Fruit fly (Drosophila melanogaster) whole organism, embryonic: ENCODE data around the gene Ak3.

ENCODE experiments used
- Adf1 ChIP-seq: fragments of 200-800 bp; sonication (Bioruptor generic); IDR thresholded peaks from 2 replicates; pipeline ENCODE4 v1.3.6; 2022; ENCODE audit warnings: missing biosample characterization, missing genetic modification characterization
- Antp ChIP-seq: fragments of 200-800 bp; sonication (Bioruptor generic); optimal IDR thresholded peaks from 3 replicates; lab custom pipeline; 2016; ENCODE audit warnings: missing biosample characterization, missing genetic modification characterization
- B-H1 ChIP-seq: fragments of 200-800 bp; sonication (Bioruptor generic); IDR thresholded peaks from 3 replicates; pipeline ENCODE4 v1.3.6; 2022; ENCODE audit warnings: missing biosample characterization, missing genetic modification characterization
- CG10274 ChIP-seq: fragments of 200-800 bp; sonication (Bioruptor generic); optimal IDR thresholded peaks from 3 replicates; lab custom pipeline; 2017; ENCODE audit warnings: missing biosample characterization, mild to moderate bottlenecking, missing genetic modification characterization
- CG11247 ChIP-seq: fragments of 200-800 bp; sonication (Bioruptor generic); IDR thresholded peaks from 2 replicates; pipeline ENCODE4 v1.3.6; 2022; ENCODE audit warnings: missing biosample characterization, missing genetic modification characterization
- CG12391 ChIP-seq: fragments of 200-800 bp; sonication (Bioruptor generic); optimal IDR thresholded peaks from 3 replicates; lab custom pipeline; 2018; ENCODE audit warnings: missing biosample characterization, mild to moderate bottlenecking, missing genetic modification characterization, moderate library complexity
- CG1602 ChIP-seq: fragments of 200-800 bp; sonication (Bioruptor generic); optimal IDR thresholded peaks from 3 replicates; lab custom pipeline; 2016; ENCODE audit warnings: missing biosample characterization, missing genetic modification characterization
- CG16813 ChIP-seq: fragments of 200-800 bp; sonication (Bioruptor generic); IDR thresholded peaks from 3 replicates; pipeline ENCODE4 v1.3.6; 2022; ENCODE audit warnings: missing biosample characterization, missing genetic modification characterization; ENCODE audit not compliant: partially characterized antibody
- CG17385 ChIP-seq: fragments of 200-800 bp; sonication (Bioruptor generic); optimal IDR thresholded peaks from 3 replicates; lab custom pipeline; 2018; ENCODE audit warnings: missing biosample characterization, mild to moderate bottlenecking, missing genetic modification characterization
- CG17612 ChIP-seq: fragments of 200-800 bp; sonication (Bioruptor generic); IDR thresholded peaks from 2 replicates; pipeline ENCODE4 v1.3.6; 2022; ENCODE audit warnings: missing biosample characterization, missing genetic modification characterization
- CG3163 ChIP-seq: fragments of 200-800 bp; sonication (Bioruptor generic); optimal IDR thresholded peaks from 3 replicates; lab custom pipeline; 2016; ENCODE audit warnings: missing biosample characterization, missing genetic modification characterization
- CG34224 ChIP-seq: fragments of 200-800 bp; sonication (Bioruptor generic); IDR thresholded peaks from 3 replicates; pipeline ENCODE4 v1.3.6; 2022; ENCODE audit warnings: missing biosample characterization, missing genetic modification characterization; ENCODE audit not compliant: partially characterized antibody
- CG3995 ChIP-seq: fragments of 200-800 bp; sonication (Bioruptor generic); optimal IDR thresholded peaks from 3 replicates; lab custom pipeline; 2016; ENCODE audit warnings: missing biosample characterization, missing genetic modification characterization
- CG42726 ChIP-seq: fragments of 200-800 bp; sonication (Bioruptor generic); IDR thresholded peaks from 2 replicates; pipeline ENCODE4 v1.3.6; 2022; ENCODE audit warnings: missing biosample characterization, missing genetic modification characterization; ENCODE audit not compliant: partially characterized antibody
- CG6254 ChIP-seq: fragments of 200-800 bp; sonication (Bioruptor generic); optimal IDR thresholded peaks from 3 replicates; lab custom pipeline; 2017; ENCODE audit warnings: mild to moderate bottlenecking, missing biosample characterization, missing genetic modification reagents, missing genetic modification characterization
- CG8290 ChIP-seq, 3 experiments: fragments of 200-800 bp; sonication (Bioruptor generic); optimal IDR thresholded peaks; 2 replicates each; lab custom pipeline; 2016 to 2019; ENCODE audit warnings: missing biosample characterization in 3 of 3, missing genetic modification characterization in 3 of 3, mild to moderate bottlenecking in 2 of 3, moderate library complexity in 1 of 3
- CG9876 ChIP-seq: fragments of 200-800 bp; sonication (Bioruptor generic); optimal IDR thresholded peaks from 2 replicates; lab custom pipeline; 2016; ENCODE audit warnings: missing biosample characterization, missing genetic modification characterization
- CHES-1-like ChIP-seq: fragments of 200-800 bp; sonication (Bioruptor generic); optimal IDR thresholded peaks from 2 replicates; lab custom pipeline; 2016; ENCODE audit warnings: missing biosample characterization, missing genetic modification characterization
- Dip3 ChIP-seq: fragments of 200-800 bp; sonication (Bioruptor generic); optimal IDR thresholded peaks from 3 replicates; lab custom pipeline; 2016; ENCODE audit warnings: missing biosample characterization, missing genetic modification characterization
- Fer2 ChIP-seq: fragments of 200-800 bp; sonication (Bioruptor generic); optimal IDR thresholded peaks from 2 replicates; lab custom pipeline; 2018; ENCODE audit warnings: missing biosample characterization, mild to moderate bottlenecking, missing genetic modification characterization, moderate library complexity
- Gug ChIP-seq: fragments of 200-800 bp; sonication (Bioruptor generic); IDR thresholded peaks from 4 replicates; pipeline ENCODE4 v1.3.6; 2022; ENCODE audit warnings: missing biosample characterization, missing genetic modification characterization
- Mrtf ChIP-seq: fragments of 200-800 bp; sonication (Bioruptor generic); IDR thresholded peaks from 3 replicates; pipeline ENCODE4 v1.3.6; 2022; ENCODE audit warnings: missing biosample characterization, missing genetic modification characterization
- Myb ChIP-seq: fragments of 200-800 bp; sonication (Bioruptor generic); optimal IDR thresholded peaks from 2 replicates; lab custom pipeline; 2016; ENCODE audit warnings: missing biosample characterization, missing genetic modification characterization
- NFAT ChIP-seq: fragments of 200-800 bp; sonication (Bioruptor generic); IDR thresholded peaks from 2 replicates; pipeline ENCODE4 v1.3.6; 2022; ENCODE audit warnings: missing biosample characterization, missing genetic modification characterization
- NK7.1 ChIP-seq: fragments of 200-800 bp; sonication (Bioruptor generic); optimal IDR thresholded peaks from 3 replicates; lab custom pipeline; 2016; ENCODE audit warnings: missing biosample characterization, missing genetic modification characterization
- Opbp ChIP-seq: fragments of 200-800 bp; sonication (Bioruptor generic); IDR thresholded peaks from 3 replicates; pipeline ENCODE4 v1.3.6; 2022; ENCODE audit warnings: missing biosample characterization, missing genetic modification characterization; ENCODE audit not compliant: partially characterized antibody
- Ptx1 ChIP-seq: fragments of 200-800 bp; sonication (Bioruptor generic); IDR thresholded peaks from 2 replicates; pipeline ENCODE4 v1.3.6; 2022; ENCODE audit warnings: missing biosample characterization, missing genetic modification characterization
- Rfx ChIP-seq: fragments of 200-800 bp; sonication (Bioruptor generic); IDR thresholded peaks from 2 replicates; pipeline ENCODE4 v1.3.6; 2022; ENCODE audit warnings: missing biosample characterization, missing genetic modification characterization
- Side ChIP-seq: fragments of 200-800 bp; sonication (Bioruptor generic); optimal IDR thresholded peaks from 2 replicates; lab custom pipeline; 2016; ENCODE audit warnings: missing biosample characterization, missing genetic modification characterization
- Six4 ChIP-seq: fragments of 200-800 bp; sonication (Bioruptor generic); optimal IDR thresholded peaks from 2 replicates; lab custom pipeline; 2016; ENCODE audit warnings: missing biosample characterization, missing genetic modification characterization
- Sry-δ ChIP-seq: fragments of 200-800 bp; sonication (Bioruptor generic); optimal IDR thresholded peaks from 2 replicates; lab custom pipeline; 2016; ENCODE audit warnings: missing biosample characterization, missing genetic modification characterization
- Ssrp ChIP-seq: fragments of 200-800 bp; sonication (Bioruptor generic); optimal IDR thresholded peaks from 2 replicates; lab custom pipeline; 2018; ENCODE audit warnings: missing biosample characterization, mild to moderate bottlenecking, missing genetic modification characterization, moderate library complexity
- bigmax ChIP-seq: fragments of 200-800 bp; sonication (Bioruptor generic); optimal IDR thresholded peaks from 2 replicates; lab custom pipeline; 2018; ENCODE audit warnings: missing biosample characterization, mild to moderate bottlenecking, missing genetic modification characterization
- da ChIP-seq: fragments of 200-800 bp; sonication (Bioruptor generic); optimal IDR thresholded peaks from 2 replicates; lab custom pipeline; 2016; ENCODE audit warnings: missing biosample characterization, missing genetic modification characterization
- dimm ChIP-seq: fragments of 200-800 bp; sonication (Bioruptor generic); IDR thresholded peaks from 2 replicates; pipeline ENCODE4 v1.3.6; 2022; ENCODE audit warnings: missing biosample characterization, missing genetic modification characterization
- dmrt99B ChIP-seq: fragments of 200-800 bp; sonication (Bioruptor generic); optimal IDR thresholded peaks from 2 replicates; lab custom pipeline; 2018; ENCODE audit warnings: missing biosample characterization, mild to moderate bottlenecking, missing genetic modification characterization, moderate library complexity
- eve ChIP-seq, 2 experiments: fragments of >200 bp; optimal IDR thresholded peaks; 2 replicates each; lab custom pipeline; 2017; ENCODE audit warnings: missing biosample characterization in 2 of 2, missing genetic modification characterization in 2 of 2
- ftz-f1 ChIP-seq: fragments of 200-800 bp; sonication (Bioruptor generic); optimal IDR thresholded peaks from 2 replicates; lab custom pipeline; 2016; ENCODE audit warnings: missing biosample characterization, missing genetic modification characterization
- fu2 ChIP-seq: fragments of 200-800 bp; sonication (Bioruptor generic); optimal IDR thresholded peaks from 2 replicates; lab custom pipeline; 2016; ENCODE audit warnings: missing biosample characterization, missing genetic modification characterization
- gem ChIP-seq: fragments of 200-800 bp; sonication (Bioruptor generic); optimal IDR thresholded peaks from 2 replicates; lab custom pipeline; 2019; ENCODE audit warnings: missing biosample characterization, mild to moderate bottlenecking, missing genetic modification characterization, moderate library complexity
- lov ChIP-seq, 2 experiments: fragments of 200-800 bp in 1 of 2; fragments of >200 bp in 1 of 2; sonication (Bioruptor generic) in 1 of 2; IDR thresholded peaks in 1 of 2; optimal IDR thresholded peaks in 1 of 2; 2 replicates in 1 of 2; 3 replicates in 1 of 2; pipeline versions ENCODE4 v1.3.6 to Lab custom; 2017 to 2022; ENCODE audit warnings: missing biosample characterization in 1 of 2, missing genetic modification characterization in 1 of 2
- onecut ChIP-seq: fragments of 200-800 bp; sonication (Bioruptor generic); IDR thresholded peaks from 2 replicates; pipeline ENCODE4 v1.3.6; 2022; ENCODE audit warnings: missing biosample characterization, missing genetic modification characterization
- pfk ChIP-seq: fragments of 200-800 bp; sonication (Bioruptor generic); optimal IDR thresholded peaks from 2 replicates; lab custom pipeline; 2018; ENCODE audit warnings: missing biosample characterization, mild to moderate bottlenecking, missing genetic modification characterization, moderate library complexity
- sim ChIP-seq: fragments of 200-800 bp; sonication (Bioruptor generic); IDR thresholded peaks from 2 replicates; pipeline ENCODE4 v1.3.6; 2022; ENCODE audit warnings: missing biosample characterization, missing genetic modification characterization
- sima ChIP-seq: fragments of 200-800 bp; sonication (Bioruptor generic); optimal IDR thresholded peaks from 2 replicates; lab custom pipeline; 2016; ENCODE audit warnings: missing biosample characterization, missing genetic modification characterization
- slbo ChIP-seq: fragments of 200-800 bp; sonication (Bioruptor generic); IDR thresholded peaks from 2 replicates; pipeline ENCODE4 v1.3.6; 2022; ENCODE audit warnings: missing biosample characterization, missing genetic modification characterization
- sug ChIP-seq: fragments of 200-800 bp; optimal IDR thresholded peaks from 2 replicates; lab custom pipeline; 2019; ENCODE audit warnings: missing biosample characterization, mild to moderate bottlenecking, missing genetic modification characterization, moderate library complexity
- tio ChIP-seq: fragments of 200-800 bp; sonication (Bioruptor generic); optimal IDR thresholded peaks from 2 replicates; lab custom pipeline; 2017; ENCODE audit warnings: missing biosample characterization, missing genetic modification characterization, inconsistent platforms

Ak3 gene

dm6 chr3R:10875515-10876434 lies 13.6 kb downstream of the Ak3 start, which contains the start of gene Sodh2 (continued):
- TF ChIP-seq dimm (GFP tag; lab: Robert Waterston, UW) (no peak), Side (GFP tag; lab: Kevin White, UChicago) (peak; percentile 73), CG17385 (GFP tag; lab: Kevin White, UChicago) (peak; percentile 71), sim (no peak; the same call in 1 of the 2 replicates), eve (GFP tag; optimal IDR thresholded peaks at IDR 0.05; lab: Kevin White, UChicago) (no peak), CG17612 (GFP tag; lab: Robert Waterston, UW) (peak; percentile 65), NFAT (peak; percentile 83), CG10274 (GFP tag; lab: Kevin White, UChicago) (peak; percentile 52), Antp (GFP tag; lab: Kevin White, UChicago) (peak; percentile 67), sug (peak; percentile 90), Gug (GFP tag; lab: Robert Waterston, UW) (peak; percentile 73; the same call in 2 of the 4 replicates), CG1602 (peak; percentile 14), da (GFP tag; lab: Kevin White, UChicago) (no peak), Ptx1 (GFP tag; lab: Robert Waterston, UW) (peak; percentile 76), fu2 (GFP tag; lab: Kevin White, UChicago) (peak; percentile 45), pfk (GFP tag; lab: Kevin White, UChicago) (peak; percentile 62), CG16813 (no peak), Myb (peak; percentile 57), onecut (GFP tag; lab: Robert Waterston, UW) (peak; percentile 68), CG42726 (GFP tag; lab: Robert Waterston, UW) (no peak), B-H1 (GFP tag; lab: Robert Waterston, UW) (no peak; the same call in 2 of the 3 replicates), CG3163 (GFP tag; lab: Kevin White, UChicago) (peak; percentile 33), Opbp (GFP tag; lab: Robert Waterston, UW) (no peak), CG12391 (tag; lab: Kevin White, UChicago) (peak; percentile 77), ftz-f1 (GFP tag; lab: Kevin White, UChicago) (no peak), slbo (GFP tag; lab: Robert Waterston, UW) (peak; percentile 84), Sry-δ (GFP tag; lab: Kevin White, UChicago) (no peak), Dip3 (peak; percentile 78), CG11247 (GFP tag; lab: Robert Waterston, UW) (peak; percentile 82), lov (optimal IDR thresholded peaks at IDR 0.05; lab: Kevin White, UChicago) (no peak), lov (GFP tag; IDR thresholded peaks at IDR 0.05; lab: Robert Waterston, UW) (peak; percentile 5; the same call in 1 of the 3 replicates), CG9876 (GFP tag; lab: Kevin White, UChicago) (peak; percentile 52), CG6254 (peak; percentile 56), NK7.1 (peak; percentile 15), tio (GFP tag; lab: Kevin White, UChicago) (peak; percentile 52), CG34224 (GFP tag; lab: Robert Waterston, UW) (no peak), Rfx (GFP tag; lab: Robert Waterston, UW) (peak; percentile 94), Adf1 (peak; percentile 59; the same call in 1 of the 2 replicates), CHES-1-like (GFP tag; lab: Kevin White, UChicago) (peak; percentile 71), Mrtf (GFP tag; lab: Robert Waterston, UW) (peak; percentile 77), Fer2 (tag; lab: Kevin White, UChicago) (peak; percentile 31), CG3995 (peak; percentile 6), gem (peak; percentile 85), CG8290 (GFP tag; optimal IDR thresholded peaks at IDR 0.05; lab: Kevin White, UChicago) (no peak), CG8290 (tag; optimal IDR thresholded peaks at IDR 0.05; lab: Kevin White, UChicago) (peak in 1 of 2 experiments; percentile 94), bigmax (peak; percentile 13), dmrt99B (tag; lab: Kevin White, UChicago) (peak; percentile 79), Six4 (GFP tag; lab: Kevin White, UChicago) (peak; percentile 34), Ssrp (tag; lab: Kevin White, UChicago) (peak; percentile 17), sima (GFP tag; lab: Kevin White, UChicago) (peak; percentile 17)
